Fruit fly (Drosophila melanogaster): Measurements from ENCODE around the gene CG7148.

- TF ChIP-seq CG14655 (GFP tag; optimal IDR thresholded peaks at IDR 0.05), result no peak
- no peak for TF ChIP-seq CG9948 (tag; optimal IDR thresholded peaks at IDR 0.05)
- no peak for TF ChIP-seq CG4496 (GFP tag; IDR thresholded peaks at IDR 0.05)
- no peak for TF ChIP-seq D1 (tag; optimal IDR thresholded peaks at IDR 0.05)
- no peak for TF ChIP-seq Ets98B (GFP tag; IDR thresholded peaks at IDR 0.05)
- no peak for TF ChIP-seq CG8159 (tag; optimal IDR thresholded peaks at IDR 0.05)
- TF ChIP-seq CG8301 (tag; optimal IDR thresholded peaks at IDR 0.05), result no peak
- no peak for TF ChIP-seq rn (GFP tag; IDR thresholded peaks at IDR 0.05)
- TF ChIP-seq EcR (GFP tag; optimal IDR thresholded peaks at IDR 0.05), result no peak
Measured at dm6 chr3L:21818701-21819100, 13.4 kb downstream of the CG7148 start.
